Fruit fly (Drosophila melanogaster): ENCODE measurements around the gene CG7888.

The CG7888 gene

DNA sequence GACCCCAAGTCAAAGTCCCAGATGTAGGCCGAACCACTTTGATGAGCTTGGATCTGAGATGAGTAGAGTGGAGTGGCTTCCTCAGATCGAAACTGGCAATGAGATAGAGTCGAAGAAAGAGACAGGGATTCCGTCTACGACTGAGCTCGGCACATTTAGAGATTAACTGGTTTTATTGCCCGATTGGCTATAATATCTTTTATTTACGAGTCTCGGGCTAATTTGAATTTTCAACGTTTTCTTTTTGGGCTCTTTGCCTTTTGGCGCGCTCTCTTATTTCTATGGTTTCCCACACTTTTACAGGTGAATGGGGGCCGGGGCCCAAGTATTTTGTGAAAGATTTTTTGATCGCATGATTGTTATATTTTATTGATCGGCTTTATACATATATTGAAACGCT lies 38.6 kb upstream of the CG7888 start:
- TF ChIP-seq Mio (GFP tag; optimal IDR thresholded peaks at IDR 0.05) (no peak), psq (GFP tag; optimal IDR thresholded peaks at IDR 0.05) (no peak)

dm6 chr3L:11020058-11020457 lies 33.8 kb upstream of the CG7888 start:
- TF ChIP-seq Dfd (GFP tag; optimal IDR thresholded peaks at IDR 0.05) = no peak
- TF ChIP-seq Myc (optimal IDR thresholded peaks at IDR 0.05) = no peak
- TF ChIP-seq CG9705 (GFP tag; optimal IDR thresholded peaks at IDR 0.05) = no peak
- TF ChIP-seq tai (GFP tag; optimal IDR thresholded peaks at IDR 0.05) = no peak
- no peak for TF ChIP-seq HLH106 (tag; optimal IDR thresholded peaks at IDR 0.05)
- no peak for TF ChIP-seq h (GFP tag; optimal IDR thresholded peaks at IDR 0.05)
- no peak for TF ChIP-seq jim (GFP tag; optimal IDR thresholded peaks at IDR 0.05)
- no peak for TF ChIP-seq CG32264 (GFP tag; optimal IDR thresholded peaks at IDR 0.05)
- TF ChIP-seq Abd-B (GFP tag; optimal IDR thresholded peaks at IDR 0.05) = no peak
- no peak for TF ChIP-seq pan (optimal IDR thresholded peaks at IDR 0.05)
- no peak for TF ChIP-seq OdsH (GFP tag; optimal IDR thresholded peaks at IDR 0.05)
- TF ChIP-seq dmrt93B (GFP tag; optimal IDR thresholded peaks at IDR 0.05) = no peak
- no peak for TF ChIP-seq woc (GFP tag; optimal IDR thresholded peaks at IDR 0.05)
- no peak for TF ChIP-seq fru (GFP tag; optimal IDR thresholded peaks at IDR 0.05)
- TF ChIP-seq Jra (GFP tag; optimal IDR thresholded peaks at IDR 0.05) = no peak
- no peak for TF ChIP-seq sv (GFP tag; optimal IDR thresholded peaks at IDR 0.05)
- no peak for TF ChIP-seq rgr (GFP tag; optimal IDR thresholded peaks at IDR 0.05)
- no peak for TF ChIP-seq dsf (GFP tag; optimal IDR thresholded peaks at IDR 0.05; ENCODE audit: borderline replicate concordance)
- TF ChIP-seq dl (GFP tag; optimal IDR thresholded peaks at IDR 0.05; ENCODE audit: insufficient read depth in 1 of 2, partially characterized antibody in 2 of 2) = no peak
- no peak for TF ChIP-seq Vsx2 (GFP tag; optimal IDR thresholded peaks at IDR 0.05; ENCODE audit: partially characterized antibody)

- TF ChIP-seq Dfd (GFP tag; optimal IDR thresholded peaks at IDR 0.05) (peak; percentile 58), foxo (GFP tag; optimal IDR thresholded peaks at IDR 0.05) (no peak)
Observed at dm6 chr3L:11021958-11022357, 31.9 kb upstream of the CG7888 start.

DNA sequence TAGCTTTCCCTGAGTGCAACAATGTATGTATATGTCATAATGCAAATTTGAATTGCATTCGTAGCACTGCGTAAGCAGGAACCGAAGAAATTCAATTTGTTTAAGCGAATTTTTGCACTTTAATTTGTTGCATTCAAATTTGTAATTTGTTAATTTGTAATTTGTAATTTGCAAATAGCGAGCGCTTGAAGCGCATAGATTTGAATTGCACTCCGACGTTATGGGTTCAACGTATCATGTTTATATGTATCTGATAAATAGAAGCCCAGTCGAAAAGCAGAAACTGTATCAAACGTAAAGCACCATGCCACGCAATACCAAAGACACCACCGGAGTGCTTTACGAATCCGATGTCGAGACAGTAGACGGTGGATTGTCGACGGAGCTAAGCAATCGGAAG lies 30.6 kb upstream of the CG7888 start, which contains the start of gene Fad2:
TSS of gene Fad2 (plus strand) at position 301 of the 400 bp plus-strand sequence.
- TF ChIP-seq rgr (GFP tag; optimal IDR thresholded peaks at IDR 0.05) (no peak), Jra (GFP tag; optimal IDR thresholded peaks at IDR 0.05) (no peak), Mio (GFP tag; optimal IDR thresholded peaks at IDR 0.05) (no peak), lola (GFP tag; optimal IDR thresholded peaks at IDR 0.05) (no peak), OdsH (GFP tag; optimal IDR thresholded peaks at IDR 0.05) (no peak), dl (GFP tag; optimal IDR thresholded peaks at IDR 0.05; ENCODE audit: insufficient read depth in 1 of 2, partially characterized antibody in 2 of 2) (no peak), Sp1 (GFP tag; optimal IDR thresholded peaks at IDR 0.05) (no peak), GATAd (GFP tag; optimal IDR thresholded peaks at IDR 0.05) (no peak), dmrt93B (GFP tag; optimal IDR thresholded peaks at IDR 0.05) (no peak), brk (GFP tag; optimal IDR thresholded peaks at IDR 0.05) (no peak), usp (GFP tag; optimal IDR thresholded peaks at IDR 0.05) (no peak), Vsx2 (GFP tag; optimal IDR thresholded peaks at IDR 0.05; ENCODE audit: partially characterized antibody) (no peak), Rel (GFP tag; optimal IDR thresholded peaks at IDR 0.05) (no peak), Rel (tag; optimal IDR thresholded peaks at IDR 0.05) (no peak)

DNA sequence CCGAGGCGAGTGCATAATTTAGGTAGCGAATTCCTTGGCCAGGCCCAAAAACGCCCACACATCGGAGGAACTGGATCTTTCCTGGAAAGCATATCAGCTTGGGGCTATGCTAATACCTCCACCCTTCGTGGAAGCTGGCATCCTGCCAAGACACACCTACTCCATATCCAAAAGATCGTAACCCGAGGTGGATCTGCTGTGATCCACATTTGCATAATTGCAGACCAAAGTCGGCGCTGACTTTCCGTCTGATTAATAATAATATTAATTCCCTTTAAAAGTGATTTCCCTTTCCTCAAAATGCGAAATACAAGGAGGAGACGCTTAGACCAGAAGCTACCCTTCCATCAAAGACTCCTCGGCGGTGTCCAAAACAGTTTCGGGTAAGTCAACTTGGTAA lies 28.6 kb upstream of the CG7888 start, which contains the start of gene CG32079:
TSS of gene CG32079 (plus strand) at position 301 of the 400 bp plus-strand sequence.
- no peak for TF ChIP-seq Dif (GFP tag; optimal IDR thresholded peaks at IDR 0.05; ENCODE audit: partially characterized antibody)
- no peak for TF ChIP-seq br (GFP tag; optimal IDR thresholded peaks at IDR 0.05)
- TF ChIP-seq h (GFP tag; optimal IDR thresholded peaks at IDR 0.05) = no peak
- no peak for TF ChIP-seq OdsH (GFP tag; optimal IDR thresholded peaks at IDR 0.05)
- no peak for TF ChIP-seq Myc (optimal IDR thresholded peaks at IDR 0.05)
- no peak for TF ChIP-seq usp (GFP tag; optimal IDR thresholded peaks at IDR 0.05)
- TF ChIP-seq ey (GFP tag; optimal IDR thresholded peaks at IDR 0.05) = no peak
- TF ChIP-seq dl (GFP tag; optimal IDR thresholded peaks at IDR 0.05; ENCODE audit: insufficient read depth in 1 of 2, partially characterized antibody in 2 of 2) = no peak

All from whole organism, wandering third instar larva.